Fruit fly (Drosophila melanogaster) whole organism, wandering third instar larva: ENCODE results near the gene Not10.

Experiments
- Abd-B ChIP-seq: fragments of >200 bp; optimal IDR thresholded peaks from 2 replicates; lab custom pipeline; 2017; ENCODE audit warnings: missing biosample characterization, missing genetic modification characterization
- CrebA ChIP-seq: fragments of 200-800 bp; sonication (Bioruptor generic); optimal IDR thresholded peaks from 2 replicates; lab custom pipeline; 2016; ENCODE audit warnings: missing biosample characterization, mild to moderate bottlenecking, missing genetic modification characterization, borderline replicate concordance
- Dfd ChIP-seq: fragments of >200 bp; optimal IDR thresholded peaks from 2 replicates; lab custom pipeline; 2017; ENCODE audit warnings: missing biosample characterization, missing genetic modification characterization
- Dif ChIP-seq: fragments of 200-275, 200-300 bp; sonication (Bioruptor generic); optimal IDR thresholded peaks from 2 replicates; lab custom pipeline; 2018; ENCODE audit warnings: missing biosample characterization, missing genetic modification characterization; ENCODE audit not compliant: partially characterized antibody
- GATAd ChIP-seq: sonication (Bioruptor generic); optimal IDR thresholded peaks from 2 replicates; lab custom pipeline; 2016; ENCODE audit warnings: missing biosample characterization, missing genetic modification characterization
- HLH106 ChIP-seq: fragments of 200-800 bp; optimal IDR thresholded peaks from 3 replicates; lab custom pipeline; 2019; ENCODE audit warnings: missing biosample characterization, mild to moderate bottlenecking, missing genetic modification characterization, moderate library complexity
- Hnf4 ChIP-seq: fragments of 200-800 bp; sonication (Bioruptor generic); optimal IDR thresholded peaks from 2 replicates; lab custom pipeline; 2016; ENCODE audit warnings: missing biosample characterization, mild to moderate bottlenecking, missing genetic modification characterization
- Hr78 ChIP-seq: fragments of >200 bp; optimal IDR thresholded peaks from 2 replicates; lab custom pipeline; 2017; ENCODE audit warnings: missing biosample characterization, missing genetic modification characterization
- Hr83 ChIP-seq: fragments of 200-300 bp; sonication (Bioruptor generic); optimal IDR thresholded peaks from 2 replicates; lab custom pipeline; 2016; ENCODE audit warnings: missing biosample characterization, mild to moderate bottlenecking, missing genetic modification characterization, moderate library complexity; ENCODE audit not compliant: poor library complexity, severe bottlenecking
- Jra ChIP-seq: sonication (Bioruptor generic); optimal IDR thresholded peaks from 2 replicates; lab custom pipeline; 2016; ENCODE audit warnings: missing biosample characterization, missing genetic modification characterization
- Mio ChIP-seq: sonication (Bioruptor generic); optimal IDR thresholded peaks from 2 replicates; lab custom pipeline; 2016; ENCODE audit warnings: missing biosample characterization, missing genetic modification characterization
- Myc ChIP-seq: fragments of >200 bp; optimal IDR thresholded peaks from 2 replicates; lab custom pipeline; 2017
- N ChIP-seq: fragments of >200 bp; optimal IDR thresholded peaks from 2 replicates; lab custom pipeline; 2018; ENCODE audit warnings: missing biosample characterization, missing external identifiers, missing genetic modification characterization
- OdsH ChIP-seq: fragments of 200-800 bp; sonication (Bioruptor generic); optimal IDR thresholded peaks from 2 replicates; lab custom pipeline; 2016; ENCODE audit warnings: missing biosample characterization, mild to moderate bottlenecking, missing genetic modification characterization
- Rel ChIP-seq, 2 experiments: fragments of 200-800 bp; sonication (Bioruptor generic) in 1 of 2; optimal IDR thresholded peaks; 2 replicates in 1 of 2; 3 replicates in 1 of 2; lab custom pipeline; 2016 to 2019; ENCODE audit warnings: mild to moderate bottlenecking in 2 of 2, missing biosample characterization in 2 of 2, missing genetic modification characterization in 2 of 2, moderate library complexity in 1 of 2
- Vsx2 ChIP-seq: fragments of 200-300, 225-300 bp; sonication (Bioruptor generic); optimal IDR thresholded peaks from 2 replicates; lab custom pipeline; 2018; ENCODE audit warnings: missing biosample characterization, missing genetic modification characterization; ENCODE audit not compliant: partially characterized antibody
- br ChIP-seq: fragments of 200-800 bp; sonication (Bioruptor generic); optimal IDR thresholded peaks from 2 replicates; lab custom pipeline; 2016; ENCODE audit warnings: missing biosample characterization, missing genetic modification characterization
- brk ChIP-seq: fragments of 200-800 bp; sonication (Bioruptor generic); optimal IDR thresholded peaks from 2 replicates; lab custom pipeline; 2016; ENCODE audit warnings: missing biosample characterization, mild to moderate bottlenecking, missing genetic modification characterization
- dmrt93B ChIP-seq: fragments of 200-800 bp; sonication (Bioruptor generic); optimal IDR thresholded peaks from 2 replicates; lab custom pipeline; 2018; ENCODE audit warnings: missing biosample characterization, mild to moderate bottlenecking, missing genetic modification characterization
- dsf ChIP-seq: sonication (Bioruptor generic); optimal IDR thresholded peaks from 2 replicates; lab custom pipeline; 2016; ENCODE audit warnings: missing biosample characterization, missing genetic modification characterization, borderline replicate concordance
- ey ChIP-seq: fragments of 200-800 bp; sonication (Bioruptor generic); optimal IDR thresholded peaks from 2 replicates; lab custom pipeline; 2016; ENCODE audit warnings: missing biosample characterization, missing genetic modification characterization
- foxo ChIP-seq, 2 experiments: fragments of 200-800 bp; sonication (Bioruptor generic); optimal IDR thresholded peaks; 2 replicates in 1 of 2; 3 replicates in 1 of 2; lab custom pipeline; 2016 to 2017; ENCODE audit warnings: missing biosample characterization in 2 of 2, missing genetic modification characterization in 2 of 2
- h ChIP-seq: fragments of 200-800 bp; sonication (Bioruptor generic); optimal IDR thresholded peaks from 3 replicates; lab custom pipeline; 2016; ENCODE audit warnings: missing biosample characterization, mild to moderate bottlenecking, missing genetic modification characterization
- jim ChIP-seq: fragments of 175-275, 200-325 bp; sonication (Bioruptor generic); optimal IDR thresholded peaks from 2 replicates; lab custom pipeline; 2016; ENCODE audit warnings: missing biosample characterization, mild to moderate bottlenecking, missing genetic modification characterization
- lola ChIP-seq: fragments of >200 bp; optimal IDR thresholded peaks from 2 replicates; lab custom pipeline; 2017; ENCODE audit warnings: missing biosample characterization, missing genetic modification characterization
- pan ChIP-seq: fragments of >200 bp; optimal IDR thresholded peaks from 2 replicates; lab custom pipeline; 2017
- psq ChIP-seq: fragments of 200-800 bp; sonication (Bioruptor generic); optimal IDR thresholded peaks from 3 replicates; lab custom pipeline; 2017; ENCODE audit warnings: missing biosample characterization, mild to moderate bottlenecking, missing genetic modification characterization, moderate library complexity
- rgr ChIP-seq: fragments of 200-800 bp; sonication (Bioruptor generic); optimal IDR thresholded peaks from 3 replicates; lab custom pipeline; 2016; ENCODE audit warnings: missing biosample characterization, mild to moderate bottlenecking, missing genetic modification characterization
- sage ChIP-seq: fragments of 200-800 bp; sonication (Bioruptor generic); optimal IDR thresholded peaks from 2 replicates; lab custom pipeline; 2016; ENCODE audit warnings: missing biosample characterization, mild to moderate bottlenecking, missing genetic modification characterization
- sv ChIP-seq: fragments of 200-800 bp; sonication (Bioruptor generic); optimal IDR thresholded peaks from 3 replicates; lab custom pipeline; 2016; ENCODE audit warnings: missing biosample characterization, missing genetic modification characterization
- tai ChIP-seq: sonication (Bioruptor generic); optimal IDR thresholded peaks from 2 replicates; lab custom pipeline; 2016; ENCODE audit warnings: missing biosample characterization, missing genetic modification characterization
- usp ChIP-seq: fragments of >200 bp; optimal IDR thresholded peaks from 2 replicates; lab custom pipeline; 2017; ENCODE audit warnings: missing biosample characterization, missing genetic modification characterization
- woc ChIP-seq: sonication (Bioruptor generic); optimal IDR thresholded peaks from 2 replicates; lab custom pipeline; 2016; ENCODE audit warnings: missing biosample characterization, mild to moderate bottlenecking, missing genetic modification characterization

Not10 gene

dm6 chr3R:12642051-12642532 is 11.6 kb downstream of the Not10 start, which contains the start of gene CG6753:
Gene CG6753, minus strand, starts transcription at chr3R:12642482.
- no peak for TF ChIP-seq Abd-B (GFP tag; lab: Kevin White, UChicago)
- TF ChIP-seq lola (GFP tag; lab: Kevin White, UChicago) = no peak
- no peak for TF ChIP-seq Dif (GFP tag; lab: Kevin White, UChicago)
- no peak for TF ChIP-seq tai (GFP tag; lab: Kevin White, UChicago)
- no peak for TF ChIP-seq Jra
- no peak for TF ChIP-seq woc (GFP tag; lab: Kevin White, UChicago)
- TF ChIP-seq Rel (GFP tag; optimal IDR thresholded peaks at IDR 0.05; lab: Kevin White, UChicago) = no peak
- no peak for TF ChIP-seq Rel (tag; optimal IDR thresholded peaks at IDR 0.05; lab: Kevin White, UChicago)
- no peak for TF ChIP-seq Vsx2 (GFP tag; lab: Kevin White, UChicago)
- TF ChIP-seq foxo (GFP tag; optimal IDR thresholded peaks at IDR 0.05; lab: Kevin White, UChicago) = no peak
- TF ChIP-seq pan (lab: Kevin White, UChicago) = no peak
- no peak for TF ChIP-seq sv
- no peak for TF ChIP-seq Dfd (GFP tag; lab: Kevin White, UChicago)
- no peak for TF ChIP-seq sage (GFP tag; lab: Kevin White, UChicago)
- no peak for TF ChIP-seq Hr78 (GFP tag; lab: Kevin White, UChicago)
- TF ChIP-seq Myc (lab: Kevin White, UChicago) = no peak
- no peak for TF ChIP-seq dmrt93B
- no peak for TF ChIP-seq jim (GFP tag; lab: Kevin White, UChicago)
- TF ChIP-seq brk (GFP tag; lab: Kevin White, UChicago) = no peak

DNA sequence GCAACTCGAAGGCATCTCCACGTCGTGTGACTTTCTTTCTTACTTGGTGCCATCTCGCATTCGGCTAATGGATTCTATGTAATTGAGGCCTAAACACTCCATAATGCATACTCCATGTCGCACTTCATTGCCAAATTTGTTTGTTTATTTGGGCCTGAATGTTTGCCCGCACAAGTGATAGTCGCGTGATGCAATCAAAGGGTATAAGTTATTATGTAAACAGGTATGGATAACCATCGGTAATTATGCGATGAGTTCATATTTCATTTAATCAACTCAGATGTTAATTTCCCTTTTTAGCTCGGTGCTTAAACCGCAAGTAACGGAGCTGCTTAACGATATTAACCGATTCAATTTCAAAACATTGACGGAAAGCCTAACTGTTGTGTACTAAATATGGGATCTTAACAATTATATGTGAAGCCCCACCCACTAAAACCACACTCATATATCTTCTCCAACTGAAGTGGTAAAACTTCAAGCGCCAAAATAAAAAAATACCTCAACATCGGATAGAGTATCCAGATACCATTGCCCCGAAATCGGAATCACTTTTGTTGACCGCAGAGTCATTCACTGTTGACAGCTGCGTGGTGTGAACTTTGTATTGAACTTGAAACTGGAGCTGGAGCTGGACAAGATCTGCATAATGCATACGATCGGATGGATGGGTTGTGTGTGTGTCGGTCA is 14.3 kb downstream of the Not10 start:
- TF ChIP-seq Myc (lab: Kevin White, UChicago) (no peak), HLH106 (peak; percentile 15)

DNA sequence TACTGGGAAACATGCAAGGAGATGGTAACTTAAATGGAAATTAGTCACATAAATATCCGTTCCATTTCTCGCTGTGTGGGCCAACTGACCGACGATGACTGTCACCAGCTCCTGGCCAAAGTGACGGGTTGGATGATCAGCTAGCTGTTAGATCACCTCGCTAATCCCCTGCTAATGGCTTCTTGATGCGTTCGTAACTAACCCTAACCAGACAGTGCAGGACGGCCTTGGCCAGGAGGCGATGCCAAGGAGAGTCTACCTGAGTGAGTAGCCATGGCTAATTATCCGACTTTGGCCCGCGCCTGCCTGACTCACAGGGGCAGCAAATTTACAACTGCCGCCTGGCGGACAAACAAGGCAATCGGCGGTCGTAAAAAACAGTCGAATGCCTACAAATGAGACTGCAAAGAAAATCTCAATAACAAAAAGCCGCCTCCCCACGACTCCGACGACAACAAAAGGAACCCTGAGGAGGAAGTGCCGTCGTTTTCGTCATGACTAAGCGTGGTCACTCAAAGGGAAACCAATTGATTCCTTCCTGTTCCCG is 15.4 kb downstream of the Not10 start:
- TF ChIP-seq dmrt93B (no peak), br (no peak), Rel (GFP tag; optimal IDR thresholded peaks at IDR 0.05; lab: Kevin White, UChicago) (no peak), Rel (tag; optimal IDR thresholded peaks at IDR 0.05; lab: Kevin White, UChicago) (no peak), Hr83 (GFP tag; lab: Kevin White, UChicago) (no peak), sv (no peak), Hnf4 (GFP tag; lab: Kevin White, UChicago) (no peak), OdsH (GFP tag; lab: Kevin White, UChicago) (no peak), jim (GFP tag; lab: Kevin White, UChicago) (no peak), usp (no peak), HLH106 (no peak), woc (GFP tag; lab: Kevin White, UChicago) (no peak), dsf (no peak), brk (GFP tag; lab: Kevin White, UChicago) (no peak), pan (lab: Kevin White, UChicago) (no peak), h (GFP tag; lab: Kevin White, UChicago) (no peak), lola (GFP tag; lab: Kevin White, UChicago) (no peak), psq (GFP tag; lab: Kevin White, UChicago) (no peak), foxo (GFP tag; optimal IDR thresholded peaks at IDR 0.05; lab: Kevin White, UChicago) (no peak), Jra (no peak), Mio (GFP tag; lab: Kevin White, UChicago) (no peak)
- TF ChIP-seq, all 38 proteins: peak for 0

DNA sequence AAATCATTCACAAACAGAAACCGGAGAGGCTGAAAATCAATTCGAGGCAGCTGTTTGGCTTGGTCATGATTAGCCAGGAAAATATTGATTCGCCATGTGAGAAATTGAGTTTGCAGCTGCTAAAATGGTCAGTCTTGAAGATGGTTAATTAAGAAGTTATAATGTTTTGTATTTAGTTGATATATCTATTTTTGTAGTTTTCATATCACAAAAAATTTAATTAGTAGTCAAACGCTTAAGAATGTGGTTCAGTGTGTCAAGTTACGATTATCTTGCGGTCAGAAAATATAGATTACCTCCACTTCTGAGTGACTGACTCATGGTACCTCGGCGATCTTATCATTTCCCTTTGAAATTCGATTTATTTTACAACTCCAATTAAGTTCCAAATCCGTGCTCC is 16.5 kb downstream of the Not10 start:
- TF ChIP-seq ey (GFP tag; lab: Kevin White, UChicago) = no peak
- no peak for TF ChIP-seq GATAd
- no peak for TF ChIP-seq lola (GFP tag; lab: Kevin White, UChicago)
- TF ChIP-seq pan (lab: Kevin White, UChicago) = no peak
- TF ChIP-seq Hr83 (GFP tag; lab: Kevin White, UChicago) = no peak
- no peak for TF ChIP-seq rgr (GFP tag; lab: Kevin White, UChicago)
- no peak for TF ChIP-seq Hnf4 (GFP tag; lab: Kevin White, UChicago)
- no peak for TF ChIP-seq dsf
- no peak for TF ChIP-seq br
- TF ChIP-seq brk (GFP tag; lab: Kevin White, UChicago) = no peak
- TF ChIP-seq N (GFP tag; lab: Kevin White, UChicago) = no peak
- TF ChIP-seq Jra = no peak
- TF ChIP-seq CrebA (GFP tag; lab: Kevin White, UChicago) = no peak
